Worm (Caenorhabditis elegans): ENCODE data around the gene F32D8.13.

F32D8.13 gene

ce11 chrV:10915922-10916321, 19.6 kb upstream of the F32D8.13 start:
- no peak for TF ChIP-seq unc-62 (GFP tag; optimal IDR thresholded peaks at IDR 0.05)

- TF ChIP-seq unc-62 (GFP tag; optimal IDR thresholded peaks at IDR 0.05) = no peak
Observed at ce11 chrV:10909959-10910358, 13.6 kb upstream of the F32D8.13 start.

ce11 chrV:10909071-10909470, 12.7 kb upstream of the F32D8.13 start, which contains the start of gene zzz-1:
Gene zzz-1 (minus strand): TSS chrV:10909171.
- no peak for TF ChIP-seq unc-62 (GFP tag; optimal IDR thresholded peaks at IDR 0.05)

- TF ChIP-seq unc-62 (GFP tag; optimal IDR thresholded peaks at IDR 0.05) = no peak
Observed at ce11 chrV:10904795-10905194, 8.5 kb upstream of the F32D8.13 start.

- no peak for TF ChIP-seq unc-62 (GFP tag; optimal IDR thresholded peaks at IDR 0.05)
Observed at ce11 chrV:10903748-10904147, 7.4 kb upstream of the F32D8.13 start, which contains the start of gene F32D8.15. Gene F32D8.15 (plus strand): TSS chrV:10904048.

- no peak for TF ChIP-seq unc-62 (GFP tag; optimal IDR thresholded peaks at IDR 0.05)
Observed at ce11 chrV:10902682-10903081, 6.3 kb upstream of the F32D8.13 start, which contains the start of gene F32D8.8. Gene F32D8.8 (minus strand): TSS chrV:10902782.

- no peak for TF ChIP-seq unc-62 (GFP tag; optimal IDR thresholded peaks at IDR 0.05)
Observed at ce11 chrV:10901125-10901524, 4.8 kb upstream of the F32D8.13 start, which contains the start of gene spp-16. Gene spp-16 (minus strand): TSS chrV:10901303.

ce11 chrV:10898629-10899028, 2.3 kb upstream of the F32D8.13 start:
- no peak for TF ChIP-seq unc-62 (GFP tag; optimal IDR thresholded peaks at IDR 0.05)

ce11 chrV:10898107-10898506, 1.8 kb upstream of the F32D8.13 start, which contains the start of gene F32D8.7:
Gene F32D8.7 (plus strand): TSS chrV:10898435.
- TF ChIP-seq unc-62 (GFP tag; optimal IDR thresholded peaks at IDR 0.05) = no peak

- no peak for TF ChIP-seq unc-62 (GFP tag; optimal IDR thresholded peaks at IDR 0.05)
Observed at ce11 chrV:10897172-10897571, 829 bp upstream of the F32D8.13 start.

ce11 chrV:10897106-10897171, 596 bp upstream of the F32D8.13 start, which contains the start of gene sec-61.G:
Gene sec-61.G (minus strand): TSS chrV:10897143.
- TF ChIP-seq unc-62 (GFP tag; optimal IDR thresholded peaks at IDR 0.05) = no peak

- no peak for TF ChIP-seq unc-62 (GFP tag; optimal IDR thresholded peaks at IDR 0.05)
Observed at ce11 chrV:10896706-10897105, 363 bp upstream of the F32D8.13 start.

ce11 chrV:10894601-10895000, 1.7 kb downstream of the F32D8.13 start, which contains the start of the genes F32D8.14 and F32D8.5:
Gene F32D8.14 (minus strand): TSS chrV:10894788.
Gene F32D8.5 (plus strand): TSS chrV:10894800.
- no peak for TF ChIP-seq unc-62 (GFP tag; optimal IDR thresholded peaks at IDR 0.05)

- TF ChIP-seq unc-62 (GFP tag; optimal IDR thresholded peaks at IDR 0.05) = no peak
Observed at ce11 chrV:10893510-10894128, 2.7 kb downstream of the F32D8.13 start, which contains the start of gene F32D8.4. Gene F32D8.4 (minus strand): TSS chrV:10893560.

- TF ChIP-seq unc-62 (GFP tag; optimal IDR thresholded peaks at IDR 0.05) = no peak
Observed at ce11 chrV:10890980-10891379, 5.4 kb downstream of the F32D8.13 start, which contains the start of gene F32D8.12. Gene F32D8.12 (minus strand): TSS chrV:10891027.

- TF ChIP-seq unc-62 (GFP tag; optimal IDR thresholded peaks at IDR 0.05) = no peak
Observed at ce11 chrV:10889774-10890173, 6.6 kb downstream of the F32D8.13 start.

ce11 chrV:10889036-10889435, 7.3 kb downstream of the F32D8.13 start, which contains the start of gene F32D8.11:
Gene F32D8.11 (minus strand): TSS chrV:10889136.
- TF ChIP-seq unc-62 (GFP tag; optimal IDR thresholded peaks at IDR 0.05) = no peak

ce11 chrV:10888153-10888552, 8.2 kb downstream of the F32D8.13 start:
- no peak for TF ChIP-seq unc-62 (GFP tag; optimal IDR thresholded peaks at IDR 0.05)
